Fruit fly (Drosophila melanogaster) whole organism, prepupa: ENCODE data around the gene CG17648.

ENCODE experiments used
- CG10631 ChIP-seq: fragments of 200-800 bp; sonication (Bioruptor generic); optimal IDR thresholded peaks from 2 replicates; lab custom pipeline; 2016; ENCODE audit warnings: missing biosample characterization, missing genetic modification characterization
- CG4318 ChIP-seq: fragments of 200-800 bp; sonication (Bioruptor generic); optimal IDR thresholded peaks from 3 replicates; lab custom pipeline; 2017; ENCODE audit warnings: missing biosample characterization, mild to moderate bottlenecking, missing genetic modification characterization
- CG6854 ChIP-seq: fragments of 200-800 bp; sonication (Bioruptor generic); optimal IDR thresholded peaks from 2 replicates; lab custom pipeline; 2017; ENCODE audit warnings: missing biosample characterization, mild to moderate bottlenecking, missing genetic modification characterization
- CG8632 ChIP-seq: fragments of 200-800 bp; sonication (Bioruptor generic); optimal IDR thresholded peaks from 3 replicates; lab custom pipeline; 2016; ENCODE audit warnings: missing biosample characterization, missing genetic modification characterization
- Met ChIP-seq: fragments of 200-800 bp; sonication (Bioruptor generic); optimal IDR thresholded peaks from 3 replicates; lab custom pipeline; 2016; ENCODE audit warnings: missing biosample characterization, missing genetic modification characterization
- acj6 ChIP-seq: fragments of 200-800 bp; sonication (Bioruptor generic); optimal IDR thresholded peaks from 3 replicates; lab custom pipeline; 2016; ENCODE audit warnings: missing biosample characterization, missing genetic modification characterization
- svp ChIP-seq: fragments of 200-800 bp; sonication (Bioruptor generic); peaks from one replicate; lab custom pipeline; 2016; ENCODE audit warnings: missing biosample characterization, missing genetic modification characterization
- vri ChIP-seq: fragments of 200-800 bp; sonication (Bioruptor generic); optimal IDR thresholded peaks from 3 replicates; lab custom pipeline; 2016; ENCODE audit warnings: missing biosample characterization, mild to moderate bottlenecking, missing genetic modification characterization

dm6 chr2L:1730914-1731313 is 21.2 kb upstream of the CG17648 start:
- TF ChIP-seq vri (GFP tag; lab: Kevin White, UChicago): peak; percentile 38
- TF ChIP-seq acj6 (GFP tag; lab: Kevin White, UChicago): no peak
- TF ChIP-seq CG10631 (GFP tag; lab: Kevin White, UChicago): no peak
- TF ChIP-seq Met (GFP tag; lab: Kevin White, UChicago): no peak
- TF ChIP-seq CG8632 (GFP tag; lab: Kevin White, UChicago): no peak
- peak; percentile 29 for TF ChIP-seq svp (GFP tag; lab: Kevin White, UChicago)
- TF ChIP-seq CG4318: no peak
- TF ChIP-seq CG6854 (GFP tag; lab: Kevin White, UChicago): no peak
